Worm (Caenorhabditis elegans): ENCODE measurements around the gene mltn-12.

Gene mltn-12

DNA sequence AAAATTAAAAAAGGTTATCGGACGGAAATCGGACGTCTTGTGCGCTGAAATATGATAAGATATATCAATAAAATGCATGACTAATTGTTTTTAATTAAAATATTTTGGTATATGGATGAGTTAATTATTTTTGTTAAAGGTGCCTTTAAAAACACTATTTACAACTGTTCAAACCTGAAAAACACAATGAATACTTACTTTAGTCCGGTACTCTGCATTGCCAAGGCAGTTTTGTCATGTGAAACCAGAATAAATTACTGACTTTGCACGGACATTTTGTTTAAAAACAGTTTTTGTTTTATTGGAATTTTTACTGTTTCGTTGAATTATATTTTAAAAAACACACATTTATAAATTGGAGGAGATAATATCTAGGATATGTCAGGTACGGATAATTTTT is 24.9 kb upstream of the mltn-12 start, which contains the start of gene suex-2:
Gene suex-2 (plus strand): TSS at position 301 of the 400 bp plus-strand sequence.
- TF ChIP-seq ceh-2 (tag; optimal IDR thresholded peaks at IDR 0.05) (no peak), dmd-4 (tag; optimal IDR thresholded peaks at IDR 0.05; ENCODE audit: borderline replicate concordance) (no peak), T23F11.4 (GFP tag; optimal IDR thresholded peaks at IDR 0.05) (no peak), elt-2 (tag; optimal IDR thresholded peaks at IDR 0.05) (no peak), lim-6 (tag; optimal IDR thresholded peaks at IDR 0.05) (no peak), sox-2 (GFP tag; IDR thresholded peaks at IDR 0.05) (no peak), ceh-45 (GFP tag; IDR thresholded peaks at IDR 0.05) (no peak), ttx-3 (tag; optimal IDR thresholded peaks at IDR 0.05) (no peak), ceh-48 (tag; optimal IDR thresholded peaks at IDR 0.05) (no peak), ref-2 (tag; optimal IDR thresholded peaks at IDR 0.05) (no peak), ceh-18 (tag; optimal IDR thresholded peaks at IDR 0.05) (no peak), dve-1 (tag; optimal IDR thresholded peaks at IDR 0.05) (no peak), C38D4.7 (GFP tag; optimal IDR thresholded peaks at IDR 0.05) (no peak)

DNA sequence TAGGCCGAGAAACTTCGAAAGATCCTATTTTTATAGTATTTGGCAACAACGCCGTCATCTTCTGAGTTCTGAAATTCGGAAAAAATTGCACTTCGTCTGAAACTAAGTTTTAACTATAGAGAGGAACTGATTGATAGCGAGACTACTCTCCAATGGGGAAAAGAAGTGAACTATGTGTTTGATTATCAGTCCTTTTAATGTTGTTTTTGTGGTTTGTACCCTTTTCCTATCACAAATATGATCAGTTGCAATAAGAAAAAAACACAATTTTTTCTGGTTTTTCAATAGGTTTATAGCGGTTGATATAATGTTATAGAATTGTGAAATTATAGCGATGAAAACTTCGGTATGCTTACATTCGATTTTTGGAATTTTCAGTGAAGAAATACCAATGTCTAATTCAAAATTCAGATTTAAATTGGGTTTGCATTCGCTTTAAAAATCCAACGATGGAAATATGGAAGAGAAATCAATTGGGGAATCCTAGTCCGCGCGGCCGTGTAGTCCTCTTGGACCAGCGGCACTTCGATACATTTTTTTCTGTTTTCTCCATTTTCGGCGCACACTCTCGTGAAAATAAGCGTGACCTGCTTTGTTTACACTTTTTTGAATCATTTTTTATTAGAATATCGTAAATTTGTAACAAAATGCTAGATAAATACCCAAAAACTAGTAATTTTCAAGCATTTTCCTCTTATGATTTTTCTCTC is 19.5 kb upstream of the mltn-12 start, which contains the start of gene C53B4.3:
Gene C53B4.3 (minus strand): TSS at position 464 of the 710 bp plus-strand sequence.
- TF ChIP-seq C38D4.7 (GFP tag; optimal IDR thresholded peaks at IDR 0.05) (no peak), unc-86 (tag; optimal IDR thresholded peaks at IDR 0.05) (peak; percentile 18), ceh-18 (tag; optimal IDR thresholded peaks at IDR 0.05) (no peak), lin-11 (tag; optimal IDR thresholded peaks at IDR 0.05) (no peak), tbx-2 (tag; optimal IDR thresholded peaks at IDR 0.05) (peak; percentile 87), sdc-2 (tag; optimal IDR thresholded peaks at IDR 0.05) (peak; percentile 57), K02D7.2 (tag; optimal IDR thresholded peaks at IDR 0.05) (no peak), nhr-232 (tag; optimal IDR thresholded peaks at IDR 0.05) (no peak), fkh-6 (tag; optimal IDR thresholded peaks at IDR 0.05) (peak; percentile 70), pha-2 (tag; optimal IDR thresholded peaks at IDR 0.05) (no peak), F13H6.1 (tag; optimal IDR thresholded peaks at IDR 0.05) (peak; percentile 69), ceh-9 (tag; optimal IDR thresholded peaks at IDR 0.05) (no peak), sox-2 (GFP tag; IDR thresholded peaks at IDR 0.05) (no peak), ceh-45 (GFP tag; IDR thresholded peaks at IDR 0.05) (no peak), ceh-14 (tag; optimal IDR thresholded peaks at IDR 0.05) (peak; percentile 53), hlh-8 (tag; optimal IDR thresholded peaks at IDR 0.05) (peak; percentile 83), syd-9 (tag; optimal IDR thresholded peaks at IDR 0.05) (no peak), pros-1 (tag; optimal IDR thresholded peaks at IDR 0.05) (no peak), eyg-1 (tag; optimal IDR thresholded peaks at IDR 0.05) (no peak), pag-3 (tag; optimal IDR thresholded peaks at IDR 0.05; ENCODE audit: borderline replicate concordance) (no peak), hlh-15 (tag; optimal IDR thresholded peaks at IDR 0.05) (no peak), ceh-31 (tag; optimal IDR thresholded peaks at IDR 0.05) (peak; percentile 93), fax-1 (tag; optimal IDR thresholded peaks at IDR 0.05) (peak; percentile 41), ceh-22 (tag; optimal IDR thresholded peaks at IDR 0.05) (no peak), zip-5 (tag; optimal IDR thresholded peaks at IDR 0.05) (peak; percentile 89), pqm-1 (tag; optimal IDR thresholded peaks at IDR 0.05) (no peak), ceh-24 (tag; optimal IDR thresholded peaks at IDR 0.05) (no peak), Y22D7AL.16 (tag; optimal IDR thresholded peaks at IDR 0.05) (no peak), fkh-10 (GFP tag; optimal IDR thresholded peaks at IDR 0.05) (no peak), ttx-3 (tag; optimal IDR thresholded peaks at IDR 0.05) (peak; percentile 15), C08G9.2 (tag; optimal IDR thresholded peaks at IDR 0.05) (peak; percentile 97), ceh-6 (GFP tag; optimal IDR thresholded peaks at IDR 0.05) (no peak), ceh-2 (tag; optimal IDR thresholded peaks at IDR 0.05) (peak; percentile 94), npax-4 (tag; optimal IDR thresholded peaks at IDR 0.05) (no peak), dve-1 (tag; optimal IDR thresholded peaks at IDR 0.05) (no peak), ceh-19 (GFP tag; optimal IDR thresholded peaks at IDR 0.05) (no peak), unc-3 (GFP tag; conservative IDR thresholded peaks at IDR 0.05) (no peak), unc-3 (tag; optimal IDR thresholded peaks at IDR 0.05) (no peak), lim-6 (tag; optimal IDR thresholded peaks at IDR 0.05) (peak; percentile 75), ztf-16 (tag; optimal IDR thresholded peaks at IDR 0.05) (peak; percentile 43), dmd-4 (tag; optimal IDR thresholded peaks at IDR 0.05; ENCODE audit: borderline replicate concordance) (no peak), pha-4 (tag; optimal IDR thresholded peaks at IDR 0.05) (no peak), tbx-7 (tag; optimal IDR thresholded peaks at IDR 0.05) (peak; percentile 96), pat-9 (tag; optimal IDR thresholded peaks at IDR 0.05) (no peak), ets-4 (tag; optimal IDR thresholded peaks at IDR 0.05) (peak; percentile 89)
